Worm (Caenorhabditis elegans) whole organism, late embryonic: ENCODE results near the gene C30E1.4.

Experiments
- C08G9.2 ChIP-seq: sonication (generic microtip); optimal IDR thresholded peaks from 2 replicates; lab custom pipeline; 2016; ENCODE audit warnings: mild to moderate bottlenecking, missing genetic modification characterization, moderate library complexity, missing compliant biosample characterization
- F13H6.1 ChIP-seq: sonication (generic microtip); optimal IDR thresholded peaks from 2 replicates; lab custom pipeline; 2016; ENCODE audit warnings: missing genetic modification characterization, missing compliant biosample characterization
- K02D7.2 ChIP-seq: sonication (generic microtip); optimal IDR thresholded peaks from 2 replicates; lab custom pipeline; 2017; ENCODE audit warnings: mild to moderate bottlenecking, missing genetic modification characterization, missing compliant biosample characterization
- T23F11.4 ChIP-seq: fragments of 200-800 bp; sonication (Bioruptor generic); optimal IDR thresholded peaks from 2 replicates; lab custom pipeline; 2018; ENCODE audit warnings: mild to moderate bottlenecking, missing genetic modification characterization, missing compliant biosample characterization
- ahr-1 ChIP-seq: sonication (generic microtip); optimal IDR thresholded peaks from 2 replicates; lab custom pipeline; 2016; ENCODE audit warnings: missing genetic modification characterization, missing compliant biosample characterization
- ama-1 ChIP-seq: fragments of 150-350 bp; optimal IDR thresholded peaks from 2 replicates; lab custom pipeline; 2014
- ceh-24 ChIP-seq: sonication (generic microtip); optimal IDR thresholded peaks from 2 replicates; lab custom pipeline; 2016; ENCODE audit warnings: mild to moderate bottlenecking, missing genetic modification characterization, missing compliant biosample characterization
- ceh-34 ChIP-seq: sonication (generic microtip); optimal IDR thresholded peaks from 2 replicates; lab custom pipeline; 2016; ENCODE audit warnings: mild to moderate bottlenecking, missing genetic modification characterization, missing compliant biosample characterization
- ceh-48 ChIP-seq: sonication (generic microtip); optimal IDR thresholded peaks from 2 replicates; lab custom pipeline; 2016; ENCODE audit warnings: missing genetic modification characterization, inconsistent platforms, missing compliant biosample characterization
- ceh-6 ChIP-seq: fragments of 200-800 bp; sonication (Bioruptor generic); optimal IDR thresholded peaks from 2 replicates; lab custom pipeline; 2018; ENCODE audit warnings: mild to moderate bottlenecking, missing genetic modification characterization, missing compliant biosample characterization
- ceh-9 ChIP-seq: sonication (generic microtip); optimal IDR thresholded peaks from 2 replicates; lab custom pipeline; 2016; ENCODE audit warnings: mild to moderate bottlenecking, missing genetic modification characterization, inconsistent platforms, missing compliant biosample characterization
- che-1 ChIP-seq: sonication (generic microtip); optimal IDR thresholded peaks from 2 replicates; lab custom pipeline; 2016; ENCODE audit warnings: mild to moderate bottlenecking, missing genetic modification characterization, missing compliant biosample characterization
- elt-2 ChIP-seq: sonication (generic microtip); optimal IDR thresholded peaks from 2 replicates; lab custom pipeline; 2016; ENCODE audit warnings: missing genetic modification reagents, missing genetic modification characterization, missing compliant biosample characterization
- elt-4 ChIP-seq: sonication (generic microtip); optimal IDR thresholded peaks from 2 replicates; lab custom pipeline; 2016; ENCODE audit warnings: missing genetic modification characterization, missing compliant biosample characterization
- fkh-10 ChIP-seq: fragments of 150-350 bp; optimal IDR thresholded peaks from 2 replicates; lab custom pipeline; 2014; ENCODE audit warnings: missing biosample characterization, missing genetic modification reagents, missing genetic modification characterization
- fkh-6 ChIP-seq: sonication (generic microtip); optimal IDR thresholded peaks from 2 replicates; lab custom pipeline; 2016; ENCODE audit warnings: missing genetic modification characterization, missing compliant biosample characterization
- hlh-13 ChIP-seq: fragments of 200-800 bp; sonication (Bioruptor generic); optimal IDR thresholded peaks from 2 replicates; lab custom pipeline; 2018; ENCODE audit warnings: mild to moderate bottlenecking, missing genetic modification characterization, missing compliant biosample characterization
- hlh-15 ChIP-seq: sonication (generic microtip); optimal IDR thresholded peaks from 2 replicates; lab custom pipeline; 2016; ENCODE audit warnings: missing genetic modification characterization, missing compliant biosample characterization
- hlh-6 ChIP-seq: sonication (generic microtip); optimal IDR thresholded peaks from 2 replicates; lab custom pipeline; 2016; ENCODE audit warnings: missing genotype, missing genetic modification characterization, missing compliant biosample characterization
- hlh-8 ChIP-seq: sonication (generic microtip); optimal IDR thresholded peaks from 2 replicates; lab custom pipeline; 2016; ENCODE audit warnings: missing genotype, missing genetic modification characterization, missing compliant biosample characterization
- madf-2 ChIP-seq: sonication (generic microtip); optimal IDR thresholded peaks from 2 replicates; lab custom pipeline; 2017; ENCODE audit warnings: missing genetic modification characterization, missing compliant biosample characterization
- mec-3 ChIP-seq: sonication (generic microtip); optimal IDR thresholded peaks from 2 replicates; lab custom pipeline; 2016; ENCODE audit warnings: borderline replicate concordance, missing genetic modification characterization, missing compliant biosample characterization
- nfya-1 ChIP-seq: sonication (generic microtip); optimal IDR thresholded peaks from 2 replicates; lab custom pipeline; 2017; ENCODE audit warnings: missing genetic modification characterization, mild to moderate bottlenecking, missing compliant biosample characterization, antibody characterized with exemption, moderate library complexity
- npax-4 ChIP-seq: sonication (generic microtip); optimal IDR thresholded peaks from 2 replicates; lab custom pipeline; 2016; ENCODE audit warnings: missing genetic modification characterization, missing compliant biosample characterization
- odd-2 ChIP-seq: sonication (generic microtip); optimal IDR thresholded peaks from 2 replicates; lab custom pipeline; 2017; ENCODE audit warnings: antibody characterized with exemption, mild to moderate bottlenecking, missing genetic modification characterization, missing compliant biosample characterization
- pag-3 ChIP-seq: sonication (generic microtip); optimal IDR thresholded peaks from 2 replicates; lab custom pipeline; 2016; ENCODE audit warnings: missing compliant biosample characterization, missing genetic modification characterization, borderline replicate concordance
- pax-1 ChIP-seq: fragments of 150-350 bp; optimal IDR thresholded peaks from 2 replicates; lab custom pipeline; 2014; ENCODE audit warnings: missing biosample characterization, missing genetic modification characterization
- pha-2 ChIP-seq: sonication (generic microtip); optimal IDR thresholded peaks from 2 replicates; lab custom pipeline; 2017; ENCODE audit warnings: mild to moderate bottlenecking, missing genetic modification characterization, missing compliant biosample characterization
- pha-4 ChIP-seq: fragments of 150-350 bp; optimal IDR thresholded peaks from 2 replicates; lab custom pipeline; 2018; ENCODE audit warnings: missing biosample characterization, missing genetic modification reagents, missing genetic modification characterization
- pqm-1 ChIP-seq: sonication (generic microtip); optimal IDR thresholded peaks from 2 replicates; lab custom pipeline; 2016; ENCODE audit warnings: missing genetic modification characterization, missing compliant biosample characterization
- pros-1 ChIP-seq: fragments of 150-350 bp; optimal IDR thresholded peaks from 2 replicates; lab custom pipeline; 2014; ENCODE audit warnings: missing biosample characterization, missing genetic modification reagents, missing genetic modification characterization
- syd-9 ChIP-seq: sonication (generic microtip); optimal IDR thresholded peaks from 2 replicates; lab custom pipeline; 2016; ENCODE audit warnings: mild to moderate bottlenecking, missing genetic modification characterization, moderate library complexity, missing compliant biosample characterization
- tbx-7 ChIP-seq: sonication (generic microtip); optimal IDR thresholded peaks from 2 replicates; lab custom pipeline; 2016; ENCODE audit warnings: missing genotype, missing genetic modification characterization, missing compliant biosample characterization
- ttx-3 ChIP-seq: sonication (generic microtip); optimal IDR thresholded peaks from 2 replicates; lab custom pipeline; 2016; ENCODE audit warnings: missing genetic modification reagents, missing genetic modification characterization, missing compliant biosample characterization
- unc-3 ChIP-seq, 2 experiments: fragments of 200-800 bp in 1 of 2; sonication (Bioruptor generic) in 1 of 2; sonication (generic microtip) in 1 of 2; conservative IDR thresholded peaks in 1 of 2; optimal IDR thresholded peaks in 1 of 2; 2 replicates each; pipeline versions ENCODE4 v1.3.6 to Lab custom; 2016 to 2022; ENCODE audit warnings: missing compliant biosample characterization in 2 of 2, missing genetic modification characterization in 2 of 2, missing genetic modification reagents in 1 of 2
- unc-42 ChIP-seq: sonication (generic microtip); optimal IDR thresholded peaks from 2 replicates; lab custom pipeline; 2016; ENCODE audit warnings: missing genotype, missing genetic modification characterization, missing compliant biosample characterization
- unc-55 ChIP-seq: sonication (generic microtip); optimal IDR thresholded peaks from 2 replicates; lab custom pipeline; 2017; ENCODE audit warnings: missing biosample characterization, missing genetic modification reagents, missing genetic modification characterization
- zip-5 ChIP-seq: sonication (generic microtip); optimal IDR thresholded peaks from 2 replicates; lab custom pipeline; 2016; ENCODE audit warnings: missing genetic modification characterization, missing compliant biosample characterization
- ztf-16 ChIP-seq: sonication (generic microtip); optimal IDR thresholded peaks from 2 replicates; lab custom pipeline; 2017; ENCODE audit warnings: missing genetic modification characterization, missing compliant biosample characterization

The C30E1.4 gene

ce11 chrX:16961387-16961786 lies 37.7 kb downstream of the C30E1.4 start (continued):
- TF ChIP-seq K02D7.2 (no peak), syd-9 (peak; percentile 68), tbx-7 (tag; lab: Kevin White, UChicago) (no peak), hlh-6 (tag; lab: Kevin White, UChicago) (no peak), pqm-1 (tag; lab: Kevin White, UChicago) (peak; percentile 24), pag-3 (tag; lab: Kevin White, UChicago) (no peak), ahr-1 (no peak), fkh-6 (tag; lab: Kevin White, UChicago) (peak; percentile 55), che-1 (tag; lab: Kevin White, UChicago) (no peak), pha-4 (no peak), fkh-10 (GFP tag; lab: Kevin White, UChicago) (no peak), ttx-3 (tag; lab: Kevin White, UChicago) (no peak), odd-2 (no peak), unc-3 (GFP tag; conservative IDR thresholded peaks at IDR 0.05; lab: Robert Waterston, UW) (no peak), unc-3 (tag; optimal IDR thresholded peaks at IDR 0.05; lab: Kevin White, UChicago) (peak; percentile 50), hlh-13 (GFP tag; lab: Kevin White, UChicago) (no peak), F13H6.1 (tag; lab: Kevin White, UChicago) (peak; percentile 50), hlh-15 (tag; lab: Kevin White, UChicago) (no peak), T23F11.4 (GFP tag; lab: Kevin White, UChicago) (peak; percentile 59), hlh-8 (peak; percentile 33), ceh-6 (GFP tag; lab: Kevin White, UChicago) (peak; percentile 35), pha-2 (tag; lab: Kevin White, UChicago) (peak; percentile 6), nfya-1 (peak; percentile 89), zip-5 (tag; lab: Kevin White, UChicago) (no peak), madf-2 (peak; percentile 51), unc-55 (GFP tag; lab: Kevin White, UChicago) (peak; percentile 46), ztf-16 (peak; percentile 17), pros-1 (tag; lab: Kevin White, UChicago) (peak; percentile 66), ceh-24 (tag; lab: Kevin White, UChicago) (no peak), ceh-48 (tag; lab: Kevin White, UChicago) (peak; percentile 91), pax-1 (tag; lab: Kevin White, UChicago) (no peak)

DNA sequence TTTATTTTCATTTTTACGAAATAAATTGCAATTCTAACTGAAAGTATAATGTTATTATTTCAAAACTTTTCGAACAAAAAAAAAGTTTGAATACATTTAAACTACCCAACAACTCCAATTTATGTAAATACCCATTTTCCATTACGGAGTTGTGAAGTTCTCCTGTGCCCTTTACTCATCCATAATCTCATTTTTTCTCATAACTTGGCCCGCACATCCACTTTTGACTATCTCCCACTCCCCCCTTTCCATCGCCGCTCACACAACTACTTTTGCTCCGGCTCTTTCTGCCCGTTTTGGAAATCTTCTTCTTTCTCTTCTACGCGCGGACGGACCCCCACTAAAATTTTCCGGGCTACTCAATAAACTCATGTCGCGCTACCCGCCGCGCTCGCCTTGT lies 38.9 kb downstream of the C30E1.4 start:
- TF ChIP-seq ceh-6 (GFP tag; lab: Kevin White, UChicago) (no peak), unc-42 (tag; lab: Kevin White, UChicago) (peak; percentile 89), K02D7.2 (no peak)

DNA sequence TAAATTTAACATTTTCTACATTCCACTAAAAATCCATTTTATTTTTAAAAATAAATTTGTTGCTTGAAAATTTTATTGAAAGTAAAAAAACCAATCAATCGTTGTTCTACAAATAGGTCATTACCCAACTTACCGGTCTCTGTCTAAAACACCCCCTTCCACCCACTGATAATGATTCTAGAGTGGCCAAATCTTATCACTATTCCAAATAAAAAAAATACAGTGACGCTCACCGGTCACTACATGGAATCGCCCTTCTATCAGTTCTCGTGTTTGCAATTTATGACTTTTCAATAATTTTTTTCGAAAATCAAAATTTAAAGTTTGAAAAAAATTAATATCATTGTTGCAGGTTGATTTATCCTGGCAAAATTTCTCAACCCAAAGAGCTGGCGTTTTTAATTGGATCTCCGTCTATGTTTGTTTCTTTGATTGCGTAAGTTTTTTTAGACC lies 39.8 kb downstream of the C30E1.4 start, which contains the start of the genes F52G3.1 and F52G3.7:
TSS of gene F52G3.1 (plus strand) at position 353 of the 453 bp plus-strand sequence.
TSS of gene F52G3.7 (plus strand) at position 403 of the 453 bp plus-strand sequence.
- TF ChIP-seq elt-2 (tag; lab: Kevin White, UChicago) (peak; percentile 51), ceh-9 (tag; lab: Kevin White, UChicago) (no peak), ama-1 (lab: Kevin White, UChicago) (no peak), ztf-16 (no peak), mec-3 (tag; lab: Kevin White, UChicago) (no peak)

ce11 chrX:16965888-16966287 lies 42.2 kb downstream of the C30E1.4 start:
- no peak for TF ChIP-seq elt-2 (tag; lab: Kevin White, UChicago)
- no peak for TF ChIP-seq npax-4 (tag; lab: Kevin White, UChicago)
- peak; percentile 13 for TF ChIP-seq elt-4 (tag; lab: Kevin White, UChicago)
- peak; percentile 5 for TF ChIP-seq C08G9.2 (tag; lab: Kevin White, UChicago)
- TF ChIP-seq ceh-34 (tag; lab: Kevin White, UChicago) = peak; percentile 2
